Worm (Caenorhabditis elegans) whole organism, L3 larva: Measurements from ENCODE around the gene Y43F8B.3.
A peak's percentile ranks its signal among the peaks of the same experiment; 100 is the strongest.

Experiments used
- R02D3.7 ChIP-seq: fragments of 150-350 bp; optimal IDR thresholded peaks from 2 replicates; lab custom pipeline; 2014; ENCODE audit warnings: missing biosample characterization, missing genetic modification characterization
- ama-1 ChIP-seq: fragments of 150-350 bp; optimal IDR thresholded peaks from 2 replicates; lab custom pipeline; 2018
- ceh-16 ChIP-seq: sonication (generic microtip); optimal IDR thresholded peaks from 2 replicates; lab custom pipeline; 2017; ENCODE audit warnings: missing biosample characterization, missing genetic modification characterization
- ceh-9 ChIP-seq: sonication (generic microtip); optimal IDR thresholded peaks from 2 replicates; lab custom pipeline; 2018; ENCODE audit warnings: missing biosample characterization, missing genetic modification characterization
- daf-12 ChIP-seq: fragments of 150-350 bp; optimal IDR thresholded peaks from 2 replicates; lab custom pipeline; 2014; ENCODE audit warnings: missing biosample characterization, missing genetic modification reagents, missing genetic modification characterization
- egl-27 ChIP-seq: sonication (generic microtip); optimal IDR thresholded peaks from 4 replicates; lab custom pipeline; 2017; ENCODE audit warnings: missing biosample characterization, missing genetic modification reagents, missing genetic modification characterization
- elt-1 ChIP-seq: fragments of 150-350 bp; optimal IDR thresholded peaks from 2 replicates; lab custom pipeline; 2014; ENCODE audit warnings: missing biosample characterization, missing genetic modification characterization
- elt-2 ChIP-seq: sonication (generic microtip); optimal IDR thresholded peaks from 2 replicates; lab custom pipeline; 2016; ENCODE audit warnings: missing genetic modification reagents, mild to moderate bottlenecking, missing genetic modification characterization, missing compliant biosample characterization
- eor-1 ChIP-seq, 2 experiments: fragments of 150-350 bp; optimal IDR thresholded peaks; 2 replicates each; lab custom pipeline; 2014 to 2018; ENCODE audit warnings: missing biosample characterization in 2 of 2, missing genetic modification characterization in 2 of 2
- fkh-2 ChIP-seq: fragments of 150-350 bp; optimal IDR thresholded peaks from 2 replicates; lab custom pipeline; 2014; ENCODE audit warnings: missing biosample characterization, missing genetic modification reagents, missing genetic modification characterization
- hmg-11 ChIP-seq: sonication (generic microtip); optimal IDR thresholded peaks from 2 replicates; lab custom pipeline; 2016; ENCODE audit warnings: missing genetic modification characterization, missing compliant biosample characterization
- jun-1 ChIP-seq: fragments of 150-350 bp; optimal IDR thresholded peaks from 2 replicates; lab custom pipeline; 2014; ENCODE audit warnings: missing biosample characterization, missing genetic modification reagents, missing genetic modification characterization
- lin-39 ChIP-seq: fragments of 150-350 bp; optimal IDR thresholded peaks from 2 replicates; lab custom pipeline; 2018; ENCODE audit warnings: missing biosample characterization, missing genetic modification reagents, missing genetic modification characterization
- lsy-12 ChIP-seq: sonication (generic microtip); optimal IDR thresholded peaks from 2 replicates; lab custom pipeline; 2016; ENCODE audit warnings: mild to moderate bottlenecking, missing genetic modification characterization, missing compliant biosample characterization
- mdl-1 ChIP-seq: fragments of 150-350 bp; optimal IDR thresholded peaks from 2 replicates; lab custom pipeline; 2014; ENCODE audit warnings: missing biosample characterization, missing genetic modification characterization
- nfya-1 ChIP-seq: sonication (generic microtip); optimal IDR thresholded peaks from 2 replicates; lab custom pipeline; 2017; ENCODE audit warnings: missing genetic modification characterization, mild to moderate bottlenecking, missing compliant biosample characterization, antibody characterized with exemption, moderate library complexity; ENCODE audit not compliant: insufficient read depth
- nhr-12 ChIP-seq: fragments of 150-350 bp; optimal IDR thresholded peaks from 2 replicates; lab custom pipeline; 2014; ENCODE audit warnings: missing biosample characterization, missing genetic modification characterization
- nhr-23 ChIP-seq: fragments of 150-350 bp; optimal IDR thresholded peaks from 2 replicates; lab custom pipeline; 2014; ENCODE audit warnings: missing biosample characterization, missing genetic modification reagents, missing genetic modification characterization
- nhr-237 ChIP-seq: fragments of 150-350 bp; optimal IDR thresholded peaks from 2 replicates; lab custom pipeline; 2014; ENCODE audit warnings: missing biosample characterization, missing genetic modification characterization
- nhr-25 ChIP-seq: sonication (generic microtip); optimal IDR thresholded peaks from 2 replicates; lab custom pipeline; 2017; ENCODE audit warnings: missing biosample characterization, missing genetic modification characterization
- nhr-43 ChIP-seq: sonication (generic microtip); optimal IDR thresholded peaks from 2 replicates; lab custom pipeline; 2016; ENCODE audit warnings: mild to moderate bottlenecking, missing genetic modification characterization, missing compliant biosample characterization; ENCODE audit not compliant: poor library complexity, severe bottlenecking
- nhr-67 ChIP-seq: fragments of 150-350 bp; optimal IDR thresholded peaks from 2 replicates; lab custom pipeline; 2014; ENCODE audit warnings: missing biosample characterization, missing genetic modification characterization
- nhr-76 ChIP-seq: fragments of 150-350 bp; sonication (generic microtip); optimal IDR thresholded peaks from 5 replicates; lab custom pipeline; 2014; ENCODE audit warnings: missing biosample characterization, missing genetic modification characterization
- pha-4 ChIP-seq: fragments of 150-350 bp; optimal IDR thresholded peaks from 2 replicates; lab custom pipeline; 2014; ENCODE audit warnings: missing biosample characterization, missing genetic modification reagents, missing genetic modification characterization
- pqm-1 ChIP-seq: fragments of 150-350 bp; optimal IDR thresholded peaks from 2 replicates; lab custom pipeline; 2017; ENCODE audit warnings: missing biosample characterization, missing genetic modification characterization, inconsistent platforms
- sea-2 ChIP-seq: fragments of 150-350 bp; sonication (generic microtip); optimal IDR thresholded peaks from 4 replicates; lab custom pipeline; 2014; ENCODE audit warnings: missing biosample characterization, missing genetic modification reagents, missing genetic modification characterization
- snpc-4 ChIP-seq: fragments of 150-350 bp; optimal IDR thresholded peaks from 2 replicates; lab custom pipeline; 2014; ENCODE audit warnings: missing biosample characterization, missing genetic modification characterization
- tbx-2 ChIP-seq: sonication (generic microtip); optimal IDR thresholded peaks from 2 replicates; lab custom pipeline; 2016; ENCODE audit warnings: mild to moderate bottlenecking, missing genetic modification characterization, missing compliant biosample characterization
- unc-39 ChIP-seq: sonication (generic microtip); optimal IDR thresholded peaks from 4 replicates; lab custom pipeline; 2017; ENCODE audit warnings: missing biosample characterization, missing genetic modification characterization
- zag-1 ChIP-seq: fragments of 150-350 bp; optimal IDR thresholded peaks from 2 replicates; lab custom pipeline; 2014; ENCODE audit warnings: missing biosample characterization, missing genetic modification characterization
- ztf-11 ChIP-seq: fragments of 150-350 bp; optimal IDR thresholded peaks from 2 replicates; lab custom pipeline; 2014; ENCODE audit warnings: missing biosample characterization, missing genetic modification characterization
- ztf-4 ChIP-seq: fragments of 150-350 bp; optimal IDR thresholded peaks from 2 replicates; lab custom pipeline; 2014; ENCODE audit warnings: missing biosample characterization, missing genetic modification characterization

The Y43F8B.3 gene

ce11 chrV:19510352-19510751 lies 7.5 kb downstream of the Y43F8B.3 start:
- no peak for TF ChIP-seq nhr-12
- TF ChIP-seq lin-39 (tag; lab: Kevin White, UChicago) = no peak
- TF ChIP-seq lsy-12 (tag; lab: Kevin White, UChicago) = no peak
- no peak for TF ChIP-seq hmg-11
- TF ChIP-seq mdl-1 = no peak
- TF ChIP-seq egl-27 (tag; lab: Kevin White, UChicago) = no peak

DNA sequence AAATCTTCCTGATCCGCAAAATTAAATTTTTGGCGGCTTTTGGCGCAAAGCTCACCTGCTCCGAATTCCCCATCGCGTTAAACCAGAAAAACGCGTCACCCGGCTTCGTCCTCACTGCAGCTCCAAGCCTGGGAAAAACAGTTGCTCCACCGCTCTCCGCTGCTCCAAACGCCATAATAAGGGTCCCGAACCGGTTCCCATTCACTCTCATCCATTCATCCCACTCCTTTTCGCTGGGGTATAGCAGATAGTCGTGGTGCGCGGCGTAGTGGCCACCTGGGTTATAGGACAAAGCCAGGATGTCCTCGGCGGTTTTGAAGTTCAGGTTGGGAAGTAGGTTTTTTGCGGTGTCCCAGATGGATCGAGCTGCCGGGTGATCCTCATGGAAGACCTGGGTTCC lies 8.0 kb downstream of the Y43F8B.3 start:
- TF ChIP-seq eor-1 (tag; optimal IDR thresholded peaks at IDR 0.05; lab: Kevin White, UChicago) = no peak
- TF ChIP-seq hmg-11 = no peak

DNA sequence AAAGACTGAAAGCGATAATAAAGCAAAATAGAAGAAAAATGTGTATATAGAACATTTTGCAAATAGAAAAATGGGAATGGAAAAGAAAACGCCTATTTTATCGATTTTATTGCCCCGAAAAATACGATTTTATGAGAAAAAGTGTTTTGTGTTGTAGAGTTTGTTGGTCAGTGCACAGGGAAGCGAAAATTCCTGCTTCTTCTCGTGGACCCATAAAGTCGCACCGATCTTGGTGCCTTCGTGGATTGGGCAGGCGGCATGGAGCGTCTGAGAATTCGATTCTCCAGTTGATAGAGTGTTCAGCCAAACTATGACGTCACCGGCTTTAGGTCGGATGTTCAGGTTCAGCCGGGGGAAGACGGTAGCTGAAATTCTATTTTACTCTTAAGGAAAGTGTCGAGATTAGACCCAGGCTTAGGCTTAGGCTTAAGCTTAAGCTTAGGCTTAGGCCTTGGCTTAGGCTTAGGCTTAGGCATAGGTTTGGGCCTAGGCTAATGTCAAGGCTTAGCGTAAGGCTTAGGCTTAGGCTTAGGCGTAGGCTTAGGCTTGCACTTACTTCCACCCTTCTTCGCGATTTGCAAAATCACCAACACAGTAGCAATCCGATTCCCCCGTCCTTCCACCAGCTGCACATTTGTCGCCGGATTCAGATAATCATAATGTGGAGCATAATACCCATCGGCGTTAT lies 9.5 kb downstream of the Y43F8B.3 start, which contains the start of gene Y43F8B.19:
Y43F8B.19 (minus strand) TSS at position 51 of the 688 bp plus-strand sequence.
- TF ChIP-seq ama-1 (lab: Kevin White, UChicago) (no peak), ceh-16 (tag; lab: Kevin White, UChicago) (no peak), ztf-11 (no peak), elt-1 (tag; lab: Kevin White, UChicago) (no peak)

ce11 chrV:19513552-19513951 lies 10.7 kb downstream of the Y43F8B.3 start, which contains the start of gene phy-4:
Gene phy-4, minus strand, starts transcription at chrV:19513652.
- TF ChIP-seq sea-2 (GFP tag; lab: Kevin White, UChicago) (no peak), zag-1 (no peak), elt-1 (tag; lab: Kevin White, UChicago) (no peak), nfya-1 (no peak), nhr-76 (tag; lab: Kevin White, UChicago) (no peak), nhr-67 (tag; lab: Kevin White, UChicago) (no peak), ceh-9 (tag; lab: Kevin White, UChicago) (no peak), nhr-25 (tag; lab: Kevin White, UChicago) (no peak), unc-39 (no peak), pha-4 (no peak), lin-39 (tag; lab: Kevin White, UChicago) (no peak), nhr-12 (no peak), ceh-16 (tag; lab: Kevin White, UChicago) (no peak), eor-1 (tag; optimal IDR thresholded peaks at IDR 0.05; lab: Kevin White, UChicago) (no peak)

ce11 chrV:19518468-19519168 lies 15.7 kb downstream of the Y43F8B.3 start:
- TF ChIP-seq pqm-1 (tag; lab: Kevin White, UChicago) (peak; percentile 4), daf-12 (tag; lab: Kevin White, UChicago) (no peak), ama-1 (lab: Kevin White, UChicago) (no peak), elt-2 (tag; lab: Kevin White, UChicago) (peak; percentile 29), nfya-1 (no peak)

DNA sequence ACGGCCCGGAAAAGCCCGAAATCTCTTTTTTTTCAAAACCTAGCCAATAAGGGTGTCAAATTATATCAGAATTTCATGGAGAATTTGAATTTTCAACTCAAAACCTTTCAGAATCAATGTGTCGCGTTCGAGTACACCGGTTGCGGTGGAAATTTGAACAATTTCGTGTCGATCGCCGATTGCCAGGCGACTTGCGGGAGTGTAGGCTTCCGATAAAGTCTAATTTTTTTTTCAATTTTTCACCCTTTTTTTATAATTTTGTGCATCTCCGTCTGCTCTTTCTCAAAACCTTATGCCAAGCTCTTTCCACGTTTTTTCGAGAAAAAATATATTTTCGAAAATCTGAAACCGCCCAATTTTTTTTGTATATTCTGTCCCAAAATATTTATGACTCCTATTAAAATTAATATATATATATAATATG lies 16.6 kb downstream of the Y43F8B.3 start:
- TF ChIP-seq fkh-2 (tag; lab: Kevin White, UChicago) (no peak), eor-1 (tag; optimal IDR thresholded peaks at IDR 0.05; lab: Kevin White, UChicago) (no peak), lsy-12 (tag; lab: Kevin White, UChicago) (peak; percentile 50), nhr-43 (tag; lab: Kevin White, UChicago) (peak; percentile 65), nhr-23 (tag; lab: Kevin White, UChicago) (peak; percentile 23), elt-2 (tag; lab: Kevin White, UChicago) (peak; percentile 11), jun-1 (no peak), nhr-12 (no peak), pqm-1 (tag; lab: Kevin White, UChicago) (no peak), nhr-237 (tag; lab: Kevin White, UChicago) (no peak), tbx-2 (tag; lab: Kevin White, UChicago) (peak; percentile 84), ztf-4 (peak; percentile 66), ceh-16 (tag; lab: Kevin White, UChicago) (no peak), elt-1 (tag; lab: Kevin White, UChicago) (no peak), nhr-25 (tag; lab: Kevin White, UChicago) (peak; percentile 71), R02D3.7 (tag; lab: Kevin White, UChicago) (no peak), snpc-4 (tag; lab: Kevin White, UChicago) (no peak), ama-1 (lab: Kevin White, UChicago) (peak; percentile 97), ztf-11 (no peak)
